Worm (Caenorhabditis elegans) whole organism, late embryonic: ENCODE measurements around the gene tric-1B.2.

Source experiments
- C08G9.2 ChIP-seq: sonication (generic microtip); optimal IDR thresholded peaks from 2 replicates; lab custom pipeline; 2016; ENCODE audit warnings: mild to moderate bottlenecking, missing genetic modification characterization, moderate library complexity, missing compliant biosample characterization
- K02D7.2 ChIP-seq: sonication (generic microtip); optimal IDR thresholded peaks from 2 replicates; lab custom pipeline; 2017; ENCODE audit warnings: mild to moderate bottlenecking, missing genetic modification characterization, missing compliant biosample characterization
- T23F11.4 ChIP-seq: fragments of 200-800 bp; sonication (Bioruptor generic); optimal IDR thresholded peaks from 2 replicates; lab custom pipeline; 2018; ENCODE audit warnings: mild to moderate bottlenecking, missing genetic modification characterization, missing compliant biosample characterization
- ahr-1 ChIP-seq: sonication (generic microtip); optimal IDR thresholded peaks from 2 replicates; lab custom pipeline; 2016; ENCODE audit warnings: missing genetic modification characterization, missing compliant biosample characterization
- ceh-18 ChIP-seq: sonication (generic microtip); optimal IDR thresholded peaks from 2 replicates; lab custom pipeline; 2016; ENCODE audit warnings: missing genetic modification characterization, missing compliant biosample characterization
- ceh-22 ChIP-seq: sonication (generic microtip); optimal IDR thresholded peaks from 2 replicates; lab custom pipeline; 2017; ENCODE audit warnings: missing biosample characterization, missing genetic modification characterization
- ceh-24 ChIP-seq: sonication (generic microtip); optimal IDR thresholded peaks from 2 replicates; lab custom pipeline; 2016; ENCODE audit warnings: mild to moderate bottlenecking, missing genetic modification characterization, missing compliant biosample characterization
- elt-4 ChIP-seq: sonication (generic microtip); optimal IDR thresholded peaks from 2 replicates; lab custom pipeline; 2016; ENCODE audit warnings: missing genetic modification characterization, missing compliant biosample characterization
- gmeb-2 ChIP-seq: sonication (generic microtip); optimal IDR thresholded peaks from 2 replicates; lab custom pipeline; 2016; ENCODE audit warnings: missing genetic modification characterization, inconsistent platforms, missing compliant biosample characterization
- lim-6 ChIP-seq: sonication (generic microtip); optimal IDR thresholded peaks from 2 replicates; lab custom pipeline; 2016; ENCODE audit warnings: missing genetic modification characterization, missing compliant biosample characterization
- pag-3 ChIP-seq: sonication (generic microtip); optimal IDR thresholded peaks from 2 replicates; lab custom pipeline; 2016; ENCODE audit warnings: missing compliant biosample characterization, missing genetic modification characterization, borderline replicate concordance
- pax-1 ChIP-seq: fragments of 150-350 bp; optimal IDR thresholded peaks from 2 replicates; lab custom pipeline; 2014; ENCODE audit warnings: missing biosample characterization, missing genetic modification characterization
- pha-4 ChIP-seq: fragments of 150-350 bp; optimal IDR thresholded peaks from 2 replicates; lab custom pipeline; 2018; ENCODE audit warnings: missing biosample characterization, missing genetic modification reagents, missing genetic modification characterization
- ref-2 ChIP-seq: sonication (generic microtip); optimal IDR thresholded peaks from 2 replicates; lab custom pipeline; 2016; ENCODE audit warnings: missing genetic modification characterization, missing compliant biosample characterization
- sox-2 ChIP-seq: fragments of 200-800 bp; sonication (Bioruptor generic); IDR thresholded peaks from 2 replicates; pipeline ENCODE4 v1.3.6; 2022; ENCODE audit warnings: missing genetic modification reagents, missing genetic modification characterization, missing compliant biosample characterization
- ttx-3 ChIP-seq: sonication (generic microtip); optimal IDR thresholded peaks from 2 replicates; lab custom pipeline; 2016; ENCODE audit warnings: missing genetic modification reagents, missing genetic modification characterization, missing compliant biosample characterization
- unc-42 ChIP-seq: sonication (generic microtip); optimal IDR thresholded peaks from 2 replicates; lab custom pipeline; 2016; ENCODE audit warnings: missing genotype, missing genetic modification characterization, missing compliant biosample characterization

Gene tric-1B.2

DNA sequence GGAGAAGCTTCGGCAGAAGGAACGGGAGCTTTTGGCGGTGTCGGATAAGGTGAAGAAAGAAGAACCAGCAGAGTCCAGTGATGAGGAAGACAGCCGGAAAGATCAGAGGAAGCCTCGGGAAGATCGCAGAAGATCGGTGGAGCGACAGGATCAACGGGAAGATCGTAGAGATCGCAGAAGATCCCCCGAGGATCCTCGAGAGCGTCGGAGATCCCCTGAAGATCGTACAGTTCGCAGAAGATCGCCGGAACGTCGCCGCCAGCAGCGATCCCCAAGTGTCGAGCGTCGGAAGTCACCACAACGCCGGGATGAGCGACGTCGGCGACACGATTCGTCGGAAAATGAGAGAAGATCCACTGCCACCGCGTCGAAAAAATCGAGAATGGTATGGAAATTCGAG, 53.0 kb downstream of the tric-1B.2 start:
- TF ChIP-seq elt-4 (no peak), sox-2 (GFP tag; lab: Robert Waterston, UW) (no peak), ref-2 (no peak), ttx-3 (tag; lab: Kevin White, UChicago) (no peak), ceh-18 (tag; lab: Kevin White, UChicago) (no peak), K02D7.2 (tag; lab: Kevin White, UChicago) (no peak), pax-1 (tag; lab: Kevin White, UChicago) (no peak), lim-6 (no peak), unc-42 (tag; lab: Kevin White, UChicago) (no peak), pha-4 (tag; lab: Kevin White, UChicago) (no peak), C08G9.2 (tag; lab: Kevin White, UChicago) (no peak), ceh-24 (tag; lab: Kevin White, UChicago) (no peak), ahr-1 (tag; lab: Kevin White, UChicago) (no peak), pag-3 (tag; lab: Kevin White, UChicago) (no peak), T23F11.4 (GFP tag; lab: Kevin White, UChicago) (no peak), ceh-22 (no peak), gmeb-2 (no peak)
- TF ChIP-seq, all 69 proteins: peak for 0
